Worm (Caenorhabditis elegans) whole organism, L2 larva: ENCODE results near the gene cct-3.

Experiments used
- alr-1 ChIP-seq: fragments of 150-350 bp; optimal IDR thresholded peaks from 2 replicates; lab custom pipeline; 2014; ENCODE audit warnings: missing biosample characterization, missing genetic modification characterization
- aly-2 ChIP-seq: fragments of 150-350 bp; optimal IDR thresholded peaks from 2 replicates; lab custom pipeline; 2014; ENCODE audit warnings: missing biosample characterization, missing genetic modification characterization
- blmp-1 ChIP-seq: sonication (generic microtip); optimal IDR thresholded peaks from 2 replicates; lab custom pipeline; 2017; ENCODE audit warnings: missing genetic modification characterization, mild to moderate bottlenecking, missing compliant biosample characterization, antibody characterized with exemption, moderate library complexity; ENCODE audit not compliant: insufficient read depth
- crh-2 ChIP-seq: sonication (generic microtip); optimal IDR thresholded peaks from 2 replicates; lab custom pipeline; 2017; ENCODE audit warnings: missing biosample characterization, missing genetic modification characterization
- mbf-1 ChIP-seq: sonication (generic microtip); optimal IDR thresholded peaks from 2 replicates; lab custom pipeline; 2017; ENCODE audit warnings: missing biosample characterization, missing genetic modification characterization
- nhr-11 ChIP-seq: fragments of 150-350 bp; optimal IDR thresholded peaks from 2 replicates; lab custom pipeline; 2014; ENCODE audit warnings: missing biosample characterization, missing genetic modification characterization
- nhr-12 ChIP-seq: fragments of 150-350 bp; optimal IDR thresholded peaks from 2 replicates; lab custom pipeline; 2014; ENCODE audit warnings: missing biosample characterization, missing genetic modification characterization
- unc-39 ChIP-seq: fragments of 150-350 bp; optimal IDR thresholded peaks from 2 replicates; lab custom pipeline; 2014; ENCODE audit warnings: missing biosample characterization, missing genetic modification characterization
- ztf-4 ChIP-seq: fragments of 150-350 bp; optimal IDR thresholded peaks from 2 replicates; lab custom pipeline; 2014; ENCODE audit warnings: missing biosample characterization, missing genetic modification characterization

DNA sequence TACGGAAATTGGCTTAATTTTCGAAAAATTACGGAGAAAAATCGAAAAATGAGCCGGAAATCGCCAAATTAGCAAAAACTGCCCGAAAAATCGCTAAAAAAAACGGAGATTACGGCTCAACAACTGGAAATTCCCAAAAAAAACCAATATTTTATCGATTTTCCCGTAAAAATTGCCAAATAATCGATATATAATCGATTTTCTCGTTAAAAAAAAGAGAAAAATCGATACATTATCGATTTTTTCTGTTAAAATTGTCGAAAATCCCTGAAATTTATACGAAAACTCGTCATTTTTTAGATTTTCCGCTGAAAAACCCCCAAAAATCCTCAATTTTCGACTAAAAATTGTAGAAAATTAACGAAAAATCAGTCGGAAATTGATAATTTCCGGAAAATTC lies 3.0 kb downstream of the cct-3 start:
- TF ChIP-seq mbf-1 (tag; lab: Kevin White, UChicago) = no peak
- TF ChIP-seq alr-1 (tag; lab: Kevin White, UChicago) = no peak
- no peak for TF ChIP-seq nhr-12 (tag; lab: Kevin White, UChicago)
- no peak for TF ChIP-seq nhr-11 (tag; lab: Kevin White, UChicago)
- no peak for TF ChIP-seq aly-2 (tag; lab: Kevin White, UChicago)
- no peak for TF ChIP-seq unc-39 (tag; lab: Kevin White, UChicago)
- TF ChIP-seq blmp-1 (tag; lab: Kevin White, UChicago) = no peak
- TF ChIP-seq ztf-4 (tag; lab: Kevin White, UChicago) = no peak
- no peak for TF ChIP-seq crh-2 (tag; lab: Kevin White, UChicago)
